Worm (Caenorhabditis elegans) whole organism, L3 larva: ENCODE data around the gene D1069.3.

Source experiments
- aly-2 ChIP-seq: fragments of 150-350 bp; optimal IDR thresholded peaks from 2 replicates; lab custom pipeline; 2014; ENCODE audit warnings: missing biosample characterization, missing genetic modification characterization
- fkh-10 ChIP-seq: sonication (generic microtip); optimal IDR thresholded peaks from 2 replicates; lab custom pipeline; 2017; ENCODE audit warnings: missing biosample characterization, missing genetic modification reagents, missing genetic modification characterization
- jun-1 ChIP-seq: fragments of 150-350 bp; optimal IDR thresholded peaks from 2 replicates; lab custom pipeline; 2014; ENCODE audit warnings: missing biosample characterization, missing genetic modification reagents, missing genetic modification characterization
- lin-39 ChIP-seq: fragments of 150-350 bp; optimal IDR thresholded peaks from 2 replicates; lab custom pipeline; 2018; ENCODE audit warnings: missing biosample characterization, missing genetic modification reagents, missing genetic modification characterization
- nhr-76 ChIP-seq: fragments of 150-350 bp; sonication (generic microtip); optimal IDR thresholded peaks from 5 replicates; lab custom pipeline; 2014; ENCODE audit warnings: missing biosample characterization, missing genetic modification characterization
- tbx-2 ChIP-seq: sonication (generic microtip); optimal IDR thresholded peaks from 2 replicates; lab custom pipeline; 2016; ENCODE audit warnings: mild to moderate bottlenecking, missing genetic modification characterization, missing compliant biosample characterization
- ztf-4 ChIP-seq: fragments of 150-350 bp; optimal IDR thresholded peaks from 2 replicates; lab custom pipeline; 2014; ENCODE audit warnings: missing biosample characterization, missing genetic modification characterization

ce11 chrII:294606-295005, 53.1 kb downstream of the D1069.3 start, which contains the start of gene B0432.11:
- TF ChIP-seq fkh-10 (GFP tag; lab: Kevin White, UChicago): no peak
- TF ChIP-seq aly-2 (tag; lab: Kevin White, UChicago): no peak
- TF ChIP-seq jun-1 (tag; lab: Kevin White, UChicago): no peak
- no peak for TF ChIP-seq nhr-76
- TF ChIP-seq tbx-2: no peak
- no peak for TF ChIP-seq lin-39
- no peak for TF ChIP-seq ztf-4
